Fruit fly (Drosophila melanogaster): ENCODE results near the gene CG14357.

DNA sequence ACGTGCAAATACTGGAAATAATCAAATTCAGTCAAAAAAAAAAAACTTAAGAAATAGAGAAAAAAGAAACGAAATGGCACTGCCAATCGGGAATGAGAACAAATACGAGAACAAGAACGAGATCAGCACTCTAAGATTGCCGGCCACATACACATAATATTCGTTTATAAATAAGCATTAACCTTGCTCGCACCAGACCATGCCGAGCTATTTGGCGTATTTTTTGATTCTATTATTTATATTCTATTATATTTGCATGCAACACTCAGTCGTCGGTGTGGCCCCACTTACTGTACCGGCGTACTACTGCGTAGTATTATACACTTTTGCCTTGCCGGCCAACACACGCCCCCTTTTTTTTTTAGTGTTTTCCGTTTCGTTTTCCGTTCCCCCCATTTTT lies 41.3 kb downstream of the CG14357 start:
- TF ChIP-seq psq (optimal IDR thresholded peaks at IDR 0.05) (no peak), h (optimal IDR thresholded peaks at IDR 0.05) (no peak), ttk (optimal IDR thresholded peaks at IDR 0.05) (no peak), Sin3A (optimal IDR thresholded peaks at IDR 0.05) (no peak), Myc (optimal IDR thresholded peaks at IDR 0.05) (no peak), insv (optimal IDR thresholded peaks at IDR 0.05) (no peak)
